Fruit fly (Drosophila melanogaster): Measurements from ENCODE around the gene CG16974.

The CG16974 gene

DNA sequence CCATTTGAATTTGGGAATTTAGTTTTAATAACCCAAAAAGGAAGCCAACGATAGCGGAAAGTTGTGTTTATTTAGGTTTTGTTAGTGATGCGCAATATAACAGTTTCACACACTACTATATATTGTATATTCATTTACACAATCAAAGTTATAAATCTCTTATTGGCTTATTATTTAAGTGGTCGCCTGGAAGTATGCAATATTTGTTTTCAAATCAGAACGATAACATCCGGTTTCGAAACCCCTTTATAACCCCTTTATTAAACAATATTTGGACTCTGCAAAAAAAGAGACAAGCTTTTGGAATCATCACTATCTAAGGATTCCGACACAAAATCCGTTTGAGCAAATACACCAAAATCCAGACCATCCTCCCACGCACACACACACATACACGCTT is 33.9 kb downstream of the CG16974 start (continued):
- no peak for TF ChIP-seq pita (GFP tag; optimal IDR thresholded peaks at IDR 0.05)
- TF ChIP-seq bcd (GFP tag; optimal IDR thresholded peaks at IDR 0.05), result peak; percentile 6
- no peak for TF ChIP-seq gfzf (GFP tag; optimal IDR thresholded peaks at IDR 0.05)
- no peak for TF ChIP-seq ems (GFP tag; optimal IDR thresholded peaks at IDR 0.05)
- peak; percentile 14 for TF ChIP-seq CG2116 (GFP tag; optimal IDR thresholded peaks at IDR 0.05)
- no peak for TF ChIP-seq hth (optimal IDR thresholded peaks at IDR 0.05)
- TF ChIP-seq CG18262 (tag; optimal IDR thresholded peaks at IDR 0.05), result no peak
- TF ChIP-seq CG17829 (tag; optimal IDR thresholded peaks at IDR 0.05), result no peak
- peak; percentile 3 for TF ChIP-seq CG6854 (GFP tag; optimal IDR thresholded peaks at IDR 0.05)
- no peak for TF ChIP-seq CG15073 (GFP tag; optimal IDR thresholded peaks at IDR 0.05)
- peak; percentile 34 for TF ChIP-seq nau (GFP tag; optimal IDR thresholded peaks at IDR 0.05)
- no peak for TF ChIP-seq Max (GFP tag; optimal IDR thresholded peaks at IDR 0.05)
- no peak for TF ChIP-seq HLH54F (GFP tag; optimal IDR thresholded peaks at IDR 0.05)
- TF ChIP-seq fd102C (GFP tag; optimal IDR thresholded peaks at IDR 0.05), result no peak
- TF ChIP-seq mam (GFP tag; optimal IDR thresholded peaks at IDR 0.05), result no peak
- no peak for TF ChIP-seq tll (GFP tag; optimal IDR thresholded peaks at IDR 0.05)
- TF ChIP-seq CG3995 (GFP tag; optimal IDR thresholded peaks at IDR 0.05), result no peak
- TF ChIP-seq CG3065 (GFP tag; optimal IDR thresholded peaks at IDR 0.05), result no peak
- TF ChIP-seq bbx (GFP tag; IDR thresholded peaks at IDR 0.05; ENCODE audit: partially characterized antibody), result no peak
- no peak for TF ChIP-seq YL-1 (GFP tag; optimal IDR thresholded peaks at IDR 0.05)
- TF ChIP-seq NC2α (GFP tag; optimal IDR thresholded peaks at IDR 0.05), result no peak
- TF ChIP-seq CG13775 (GFP tag; optimal IDR thresholded peaks at IDR 0.05), result no peak
- TF ChIP-seq MTF-1 (GFP tag; optimal IDR thresholded peaks at IDR 0.05; ENCODE audit: borderline replicate concordance), result peak; percentile 11
- no peak for TF ChIP-seq Rfx (GFP tag; IDR thresholded peaks at IDR 0.05)
- TF ChIP-seq gem (tag; optimal IDR thresholded peaks at IDR 0.05), result no peak
- TF ChIP-seq CG9437 (GFP tag; optimal IDR thresholded peaks at IDR 0.05), result no peak
- no peak for TF ChIP-seq Jarid2 (GFP tag; optimal IDR thresholded peaks at IDR 0.05)
- TF ChIP-seq HHEX (GFP tag; optimal IDR thresholded peaks at IDR 0.05), result peak; percentile 51
- no peak for TF ChIP-seq tgo (GFP tag; IDR thresholded peaks at IDR 0.05)
- peak; percentile 6 for TF ChIP-seq CG12071 (GFP tag; optimal IDR thresholded peaks at IDR 0.05)
- TF ChIP-seq CG12219 (GFP tag; optimal IDR thresholded peaks at IDR 0.05), result peak; percentile 8
- no peak for TF ChIP-seq zfh2 (GFP tag; optimal IDR thresholded peaks at IDR 0.05)
- TF ChIP-seq Awh (GFP tag; IDR thresholded peaks at IDR 0.05), result no peak
- TF ChIP-seq croc (GFP tag; conservative IDR thresholded peaks at IDR 0.05), result no peak
- no peak for TF ChIP-seq Hr51 (GFP tag; optimal IDR thresholded peaks at IDR 0.05)
- no peak for TF ChIP-seq corto (GFP tag; optimal IDR thresholded peaks at IDR 0.05)
- no peak for TF ChIP-seq CG15011 (GFP tag; optimal IDR thresholded peaks at IDR 0.05)
- TF ChIP-seq Blimp-1 (GFP tag; optimal IDR thresholded peaks at IDR 0.05), result no peak
- TF ChIP-seq CG7963 (GFP tag; IDR thresholded peaks at IDR 0.05; ENCODE audit: partially characterized antibody), result no peak
- TF ChIP-seq Abd-B (GFP tag; optimal IDR thresholded peaks at IDR 0.05), result no peak

DNA sequence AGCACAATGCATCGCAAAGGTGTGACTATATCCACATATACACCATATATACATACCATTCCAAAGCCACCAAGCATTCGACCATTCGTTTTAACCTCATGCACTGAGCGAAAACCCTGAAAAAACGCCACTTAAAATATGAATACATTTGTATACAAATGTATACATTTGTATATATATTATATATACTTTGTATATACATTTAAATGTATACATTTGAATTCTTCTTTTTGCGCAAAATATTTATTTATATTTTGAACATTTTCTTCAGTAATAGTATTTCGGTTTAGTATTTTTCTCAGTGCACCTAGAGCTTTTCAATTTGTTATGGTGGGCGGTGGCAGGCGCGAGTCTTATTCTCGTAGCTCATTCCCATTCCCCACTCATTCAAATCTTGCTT is 35.4 kb downstream of the CG16974 start:
- TF ChIP-seq z (GFP tag; IDR thresholded peaks at IDR 0.05) (no peak), nmo (GFP tag; optimal IDR thresholded peaks at IDR 0.05) (peak; percentile 12), unpg (GFP tag; optimal IDR thresholded peaks at IDR 0.05) (peak; percentile 24), dmrt99B (tag; optimal IDR thresholded peaks at IDR 0.05) (peak; percentile 33), Ptx1 (GFP tag; IDR thresholded peaks at IDR 0.05) (0 out of 2 replicates have a peak, but pooled peaks have one; percentile 25), pan (optimal IDR thresholded peaks at IDR 0.05) (no peak), pan (GFP tag; optimal IDR thresholded peaks at IDR 0.05 in 1 of 2, IDR thresholded peaks at IDR 0.05 in 1 of 2) (peak in 1 of 2 experiments; percentile 43), CG2678 (tag; optimal IDR thresholded peaks at IDR 0.05) (peak; percentile 52), CG15269 (tag; optimal IDR thresholded peaks at IDR 0.05) (peak; percentile 63), vfl (GFP tag; optimal IDR thresholded peaks at IDR 0.05) (no peak), CG3838 (GFP tag; optimal IDR thresholded peaks at IDR 0.05) (no peak), Ada2b (GFP tag; IDR thresholded peaks at IDR 0.05) (0 out of 2 replicates have a peak, but pooled peaks have one; percentile 9), fd96Cb (tag; optimal IDR thresholded peaks at IDR 0.05) (peak; percentile 3)
